Worm (Caenorhabditis elegans): ENCODE data around the gene Y53G8B.2.

The Y53G8B.2 gene

ce11 chrIII:3063084-3063483 lies 40.7 kb downstream of the Y53G8B.2 start:
- TF ChIP-seq scrt-1 (GFP tag; IDR thresholded peaks at IDR 0.05), result no peak
- TF ChIP-seq tbx-11 (GFP tag; IDR thresholded peaks at IDR 0.05), result no peak
- TF ChIP-seq ama-1 (optimal IDR thresholded peaks at IDR 0.05), result no peak
- no peak for TF ChIP-seq F13C5.2 (tag; optimal IDR thresholded peaks at IDR 0.05)
- no peak for TF ChIP-seq ceh-36 (tag; optimal IDR thresholded peaks at IDR 0.05)
- no peak for TF ChIP-seq aly-1 (tag; optimal IDR thresholded peaks at IDR 0.05)
- TF ChIP-seq pes-1 (GFP tag; IDR thresholded peaks at IDR 0.05), result no peak
- no peak for TF ChIP-seq hmbx-1 (tag; optimal IDR thresholded peaks at IDR 0.05)
- no peak for TF ChIP-seq hmg-4 (GFP tag; optimal IDR thresholded peaks at IDR 0.05)
- no peak for TF ChIP-seq ets-7 (tag; optimal IDR thresholded peaks at IDR 0.05)
- no peak for TF ChIP-seq tbx-37 (GFP tag; conservative IDR thresholded peaks at IDR 0.05)
- no peak for TF ChIP-seq hnd-1 (tag; optimal IDR thresholded peaks at IDR 0.05)
- TF ChIP-seq ceh-13 (GFP tag; optimal IDR thresholded peaks at IDR 0.05), result no peak
- TF ChIP-seq flt-1 (GFP tag; IDR thresholded peaks at IDR 0.05), result no peak
- no peak for TF ChIP-seq tra-4 (tag; optimal IDR thresholded peaks at IDR 0.05)
- TF ChIP-seq B0310.2 (tag; optimal IDR thresholded peaks at IDR 0.05), result no peak

- TF ChIP-seq ceh-13 (GFP tag; optimal IDR thresholded peaks at IDR 0.05) (no peak), pes-1 (GFP tag; IDR thresholded peaks at IDR 0.05) (0 out of 2 replicates have a peak, but pooled peaks have one; percentile 14)
Observed at ce11 chrIII:3061289-3061688, 42.5 kb downstream of the Y53G8B.2 start.

- TF ChIP-seq sea-1 (GFP tag; conservative IDR thresholded peaks at IDR 0.05) (no peak), tbx-11 (GFP tag; IDR thresholded peaks at IDR 0.05) (no peak), hmg-4 (GFP tag; optimal IDR thresholded peaks at IDR 0.05) (no peak), aly-1 (tag; optimal IDR thresholded peaks at IDR 0.05) (no peak), B0310.2 (tag; optimal IDR thresholded peaks at IDR 0.05) (no peak), F13C5.2 (tag; optimal IDR thresholded peaks at IDR 0.05) (no peak), pes-1 (GFP tag; IDR thresholded peaks at IDR 0.05) (no peak), hnd-1 (tag; optimal IDR thresholded peaks at IDR 0.05) (no peak), ceh-36 (tag; optimal IDR thresholded peaks at IDR 0.05) (no peak), scrt-1 (GFP tag; IDR thresholded peaks at IDR 0.05) (no peak)
Observed at ce11 chrIII:3060262-3060661, 43.5 kb downstream of the Y53G8B.2 start, which contains the start of gene fipr-29. TSS of gene fipr-29 (minus strand) at chrIII:3060362.

- TF ChIP-seq pes-1 (GFP tag; IDR thresholded peaks at IDR 0.05) (no peak), ceh-36 (tag; optimal IDR thresholded peaks at IDR 0.05) (peak; percentile 91)
Observed at ce11 chrIII:3055878-3056277, 47.9 kb downstream of the Y53G8B.2 start.

All from whole organism, early embryonic.